Worm (Caenorhabditis elegans) whole organism, L3 larva: ENCODE measurements around the gene clec-78.

ENCODE experiments used
- R02D3.7 ChIP-seq: fragments of 150-350 bp; optimal IDR thresholded peaks from 2 replicates; lab custom pipeline; 2014; ENCODE audit warnings: missing biosample characterization, missing genetic modification characterization
- egl-27 ChIP-seq: sonication (generic microtip); optimal IDR thresholded peaks from 4 replicates; lab custom pipeline; 2017; ENCODE audit warnings: missing biosample characterization, missing genetic modification reagents, missing genetic modification characterization
- elt-1 ChIP-seq: fragments of 150-350 bp; optimal IDR thresholded peaks from 2 replicates; lab custom pipeline; 2014; ENCODE audit warnings: missing biosample characterization, missing genetic modification characterization
- elt-2 ChIP-seq: sonication (generic microtip); optimal IDR thresholded peaks from 2 replicates; lab custom pipeline; 2016; ENCODE audit warnings: missing genetic modification reagents, mild to moderate bottlenecking, missing genetic modification characterization, missing compliant biosample characterization
- lin-15B ChIP-seq: fragments of 150-350 bp; optimal IDR thresholded peaks from 2 replicates; lab custom pipeline; 2014; ENCODE audit warnings: missing biosample characterization, missing genetic modification characterization
- nhr-12 ChIP-seq: fragments of 150-350 bp; optimal IDR thresholded peaks from 2 replicates; lab custom pipeline; 2014; ENCODE audit warnings: missing biosample characterization, missing genetic modification characterization
- skn-1 ChIP-seq: fragments of 150-350 bp; optimal IDR thresholded peaks from 2 replicates; lab custom pipeline; 2014; ENCODE audit warnings: missing biosample characterization, missing genetic modification characterization
- tbx-2 ChIP-seq: sonication (generic microtip); optimal IDR thresholded peaks from 2 replicates; lab custom pipeline; 2016; ENCODE audit warnings: mild to moderate bottlenecking, missing genetic modification characterization, missing compliant biosample characterization
- ztf-4 ChIP-seq: fragments of 150-350 bp; optimal IDR thresholded peaks from 2 replicates; lab custom pipeline; 2014; ENCODE audit warnings: missing biosample characterization, missing genetic modification characterization

DNA sequence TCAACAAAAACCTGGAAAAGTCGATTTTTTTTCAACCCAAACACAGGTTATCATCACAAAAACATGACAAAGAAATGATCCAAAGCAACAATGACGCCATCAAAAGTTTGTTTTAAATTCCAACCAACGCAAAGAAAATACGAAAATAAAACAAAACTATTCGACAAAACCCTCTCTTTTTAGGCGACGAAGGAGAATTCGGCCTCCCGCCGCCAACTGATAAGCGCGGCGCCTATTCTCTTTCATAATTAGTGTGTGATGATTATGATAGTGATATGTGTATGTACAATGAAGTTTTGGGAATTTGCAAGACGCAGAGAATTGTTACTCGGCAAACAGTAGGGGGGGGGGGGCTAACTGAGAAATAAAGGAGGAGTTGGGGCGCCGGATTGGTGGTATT, 40.4 kb downstream of the clec-78 start:
- TF ChIP-seq nhr-12 (tag; lab: Kevin White, UChicago) = no peak
- no peak for TF ChIP-seq lin-15B (tag; lab: Kevin White, UChicago)
- no peak for TF ChIP-seq tbx-2 (tag; lab: Kevin White, UChicago)
- no peak for TF ChIP-seq elt-1
- TF ChIP-seq skn-1 (tag; lab: Kevin White, UChicago) = no peak
- peak; percentile 75 for TF ChIP-seq elt-2 (tag; lab: Kevin White, UChicago)
- no peak for TF ChIP-seq egl-27 (tag; lab: Kevin White, UChicago)
- TF ChIP-seq ztf-4 (tag; lab: Kevin White, UChicago) = no peak
- TF ChIP-seq R02D3.7 (tag; lab: Kevin White, UChicago) = no peak
